Worm (Caenorhabditis elegans) whole organism, late embryonic: ENCODE results near the gene K11H3.2.

Experiments
- K09A11.1 ChIP-seq: sonication (generic microtip); optimal IDR thresholded peaks from 2 replicates; lab custom pipeline; 2017; ENCODE audit warnings: antibody characterized with exemption, mild to moderate bottlenecking, missing genetic modification characterization, missing compliant biosample characterization; ENCODE audit not compliant: insufficient read depth
- elt-2 ChIP-seq: sonication (generic microtip); optimal IDR thresholded peaks from 2 replicates; lab custom pipeline; 2016; ENCODE audit warnings: missing genetic modification reagents, missing genetic modification characterization, missing compliant biosample characterization
- fkh-10 ChIP-seq: fragments of 150-350 bp; optimal IDR thresholded peaks from 2 replicates; lab custom pipeline; 2014; ENCODE audit warnings: missing biosample characterization, missing genetic modification reagents, missing genetic modification characterization
- hlh-13 ChIP-seq: fragments of 200-800 bp; sonication (Bioruptor generic); optimal IDR thresholded peaks from 2 replicates; lab custom pipeline; 2018; ENCODE audit warnings: mild to moderate bottlenecking, missing genetic modification characterization, missing compliant biosample characterization
- pat-9 ChIP-seq: fragments of 200-800 bp; sonication (Bioruptor generic); optimal IDR thresholded peaks from 2 replicates; lab custom pipeline; 2018; ENCODE audit warnings: mild to moderate bottlenecking, missing genetic modification characterization, moderate library complexity, missing compliant biosample characterization
- pha-4 ChIP-seq: fragments of 150-350 bp; optimal IDR thresholded peaks from 2 replicates; lab custom pipeline; 2018; ENCODE audit warnings: missing biosample characterization, missing genetic modification reagents, missing genetic modification characterization
- unc-42 ChIP-seq: sonication (generic microtip); optimal IDR thresholded peaks from 2 replicates; lab custom pipeline; 2016; ENCODE audit warnings: missing genotype, missing genetic modification characterization, missing compliant biosample characterization

DNA sequence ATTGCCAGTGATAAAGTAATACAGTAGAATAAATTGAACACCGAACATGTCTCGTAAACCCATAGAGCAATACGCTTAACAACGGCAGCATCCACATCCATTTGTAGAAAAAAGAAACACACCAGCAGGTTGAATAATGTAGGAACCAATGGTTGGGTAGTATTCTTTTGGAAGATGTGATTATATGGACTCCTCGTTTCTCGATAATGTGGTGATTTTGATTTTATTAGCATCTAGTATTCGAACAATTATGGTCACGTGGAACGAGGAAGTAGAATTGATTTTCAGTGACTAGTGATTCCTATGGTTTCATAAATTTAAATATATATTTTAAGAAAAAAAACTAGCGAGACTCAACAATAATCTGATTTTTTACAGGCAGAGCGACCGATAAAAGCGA lies 49.7 kb upstream of the K11H3.2 start, which contains the start of gene srxa-10:
- TF ChIP-seq fkh-10 (GFP tag; lab: Kevin White, UChicago) (no peak), K09A11.1 (tag; lab: Kevin White, UChicago) (no peak), hlh-13 (GFP tag; lab: Kevin White, UChicago) (no peak), elt-2 (no peak), unc-42 (no peak), pha-4 (no peak), pat-9 (no peak)
